Worm (Caenorhabditis elegans) whole organism, mixed stage, embryonic: ENCODE measurements around the gene clc-19.

ENCODE experiments used
- M03D4.4 ChIP-seq: sonication (generic microtip); optimal IDR thresholded peaks from 2 replicates; lab custom pipeline; 2017; ENCODE audit warnings: mild to moderate bottlenecking, missing genetic modification characterization, missing compliant biosample characterization
- bed-3 ChIP-seq: fragments of 200-800 bp; sonication (Bioruptor generic); optimal IDR thresholded peaks from 3 replicates; lab custom pipeline; 2018; ENCODE audit warnings: mild to moderate bottlenecking, missing genetic modification characterization, moderate library complexity, missing compliant biosample characterization
- blmp-1 ChIP-seq: fragments of 150-350 bp; optimal IDR thresholded peaks from 2 replicates; lab custom pipeline; 2014; ENCODE audit warnings: missing biosample characterization, missing genetic modification characterization
- ceh-39 ChIP-seq: fragments of 150-350 bp; optimal IDR thresholded peaks from 2 replicates; lab custom pipeline; 2014; ENCODE audit warnings: missing biosample characterization, missing genetic modification characterization
- ceh-43 ChIP-seq: fragments of 200-800 bp; sonication (Bioruptor generic); optimal IDR thresholded peaks from 2 replicates; lab custom pipeline; 2018; ENCODE audit warnings: mild to moderate bottlenecking, missing genetic modification characterization, moderate library complexity, missing compliant biosample characterization
- ces-1 ChIP-seq: fragments of 150-350 bp; optimal IDR thresholded peaks from 2 replicates; lab custom pipeline; 2014; ENCODE audit warnings: missing biosample characterization, missing genetic modification reagents, missing genetic modification characterization
- cnd-1 ChIP-seq: fragments of 200-800 bp; sonication (Bioruptor generic); optimal IDR thresholded peaks from 2 replicates; lab custom pipeline; 2018; ENCODE audit warnings: mild to moderate bottlenecking, missing genetic modification characterization, missing compliant biosample characterization
- drap-1 ChIP-seq: fragments of 200-800 bp; sonication (Bioruptor generic); optimal IDR thresholded peaks from 3 replicates; lab custom pipeline; 2018; ENCODE audit warnings: mild to moderate bottlenecking, missing genetic modification characterization, missing compliant biosample characterization
- elt-1 ChIP-seq: sonication (generic microtip); optimal IDR thresholded peaks from 2 replicates; lab custom pipeline; 2017; ENCODE audit warnings: missing genetic modification characterization, mild to moderate bottlenecking, missing compliant biosample characterization, antibody characterized with exemption, moderate library complexity, borderline replicate concordance; ENCODE audit not compliant: insufficient read depth
- flh-1 ChIP-seq: fragments of 200-800 bp; sonication (Bioruptor generic); optimal IDR thresholded peaks from 2 replicates; lab custom pipeline; 2018; ENCODE audit warnings: mild to moderate bottlenecking, missing genetic modification characterization, moderate library complexity, missing compliant biosample characterization
- ham-2 ChIP-seq: fragments of 200-800 bp; sonication (Bioruptor generic); optimal IDR thresholded peaks from 2 replicates; lab custom pipeline; 2018; ENCODE audit warnings: mild to moderate bottlenecking, missing genetic modification characterization, missing compliant biosample characterization
- hlh-1 ChIP-seq: fragments of 150-350 bp; optimal IDR thresholded peaks from 2 replicates; lab custom pipeline; 2014; ENCODE audit warnings: missing biosample characterization, missing genetic modification reagents, missing genetic modification characterization
- lin-32 ChIP-seq: fragments of 200-800 bp; sonication (Bioruptor generic); optimal IDR thresholded peaks from 2 replicates; lab custom pipeline; 2018; ENCODE audit warnings: mild to moderate bottlenecking, missing genetic modification characterization, missing compliant biosample characterization
- lsy-2 ChIP-seq: fragments of 150-350 bp; optimal IDR thresholded peaks from 2 replicates; lab custom pipeline; 2014; ENCODE audit warnings: missing biosample characterization, missing genetic modification characterization
- mab-5 ChIP-seq: fragments of 150-350 bp; optimal IDR thresholded peaks from 2 replicates; lab custom pipeline; 2014; ENCODE audit warnings: missing biosample characterization, missing genetic modification characterization
- mep-1 ChIP-seq: fragments of 150-350 bp; optimal IDR thresholded peaks from 2 replicates; lab custom pipeline; 2017; ENCODE audit warnings: missing biosample characterization, missing genetic modification reagents, missing genetic modification characterization, inconsistent platforms
- mls-2 ChIP-seq: sonication (generic microtip); optimal IDR thresholded peaks from 2 replicates; lab custom pipeline; 2016; ENCODE audit warnings: mild to moderate bottlenecking, missing genetic modification characterization, moderate library complexity, missing compliant biosample characterization
- nhr-237 ChIP-seq: fragments of 150-350 bp; optimal IDR thresholded peaks from 2 replicates; lab custom pipeline; 2014; ENCODE audit warnings: missing biosample characterization, missing genetic modification characterization
- nhr-28 ChIP-seq: fragments of 150-350 bp; optimal IDR thresholded peaks from 2 replicates; lab custom pipeline; 2014; ENCODE audit warnings: missing biosample characterization, missing genetic modification characterization
- nhr-76 ChIP-seq: sonication (generic microtip); optimal IDR thresholded peaks from 2 replicates; lab custom pipeline; 2017; ENCODE audit warnings: missing biosample characterization, missing genetic modification characterization
- pha-4 ChIP-seq: fragments of 150-350 bp; optimal IDR thresholded peaks from 2 replicates; lab custom pipeline; 2018; ENCODE audit warnings: missing biosample characterization, missing genetic modification reagents, missing genetic modification characterization
- sem-2 ChIP-seq: fragments of 200-800 bp; sonication (Bioruptor generic); optimal IDR thresholded peaks from 2 replicates; lab custom pipeline; 2018; ENCODE audit warnings: mild to moderate bottlenecking, missing genetic modification characterization, missing compliant biosample characterization
- snpc-4 ChIP-seq: fragments of 150-350 bp; optimal IDR thresholded peaks from 2 replicates; lab custom pipeline; 2014; ENCODE audit warnings: missing biosample characterization, missing genetic modification characterization
- sptf-1 ChIP-seq: sonication (generic microtip); optimal IDR thresholded peaks from 2 replicates; lab custom pipeline; 2017; ENCODE audit warnings: mild to moderate bottlenecking, missing genetic modification characterization, moderate library complexity, missing compliant biosample characterization
- unc-39 ChIP-seq: fragments of 150-350 bp; optimal IDR thresholded peaks from 2 replicates; lab custom pipeline; 2014; ENCODE audit warnings: missing biosample characterization, missing genetic modification characterization
- unc-62 ChIP-seq: fragments of 150-350 bp; optimal IDR thresholded peaks from 2 replicates; lab custom pipeline; 2014; ENCODE audit warnings: missing biosample characterization, missing genetic modification reagents, missing genetic modification characterization
- zip-8 ChIP-seq: fragments of 150-350 bp; optimal IDR thresholded peaks from 2 replicates; lab custom pipeline; 2014; ENCODE audit warnings: missing biosample characterization, missing genetic modification characterization
- ztf-11 ChIP-seq: fragments of 150-350 bp; optimal IDR thresholded peaks from 2 replicates; lab custom pipeline; 2014; ENCODE audit warnings: missing biosample characterization, missing genetic modification characterization

Gene clc-19

ce11 chrIII:856908-857307, 16.5 kb downstream of the clc-19 start:
- TF ChIP-seq elt-1 (tag; lab: Kevin White, UChicago), result no peak
- TF ChIP-seq blmp-1 (tag; lab: Kevin White, UChicago), result no peak
- TF ChIP-seq flh-1 (GFP tag; lab: Kevin White, UChicago), result no peak
- TF ChIP-seq ztf-11 (tag; lab: Kevin White, UChicago), result no peak
- no peak for TF ChIP-seq mep-1 (tag; lab: Kevin White, UChicago)
- TF ChIP-seq lin-32 (GFP tag; lab: Kevin White, UChicago), result no peak
- no peak for TF ChIP-seq snpc-4
- TF ChIP-seq hlh-1 (tag; lab: Kevin White, UChicago), result no peak
- TF ChIP-seq nhr-76, result no peak
- TF ChIP-seq ceh-43 (GFP tag; lab: Kevin White, UChicago), result no peak
- no peak for TF ChIP-seq drap-1
- TF ChIP-seq lsy-2 (tag; lab: Kevin White, UChicago), result no peak
- TF ChIP-seq sptf-1 (tag; lab: Kevin White, UChicago), result no peak
- TF ChIP-seq mab-5 (tag; lab: Kevin White, UChicago), result no peak
- no peak for TF ChIP-seq ceh-39 (tag; lab: Kevin White, UChicago)
- no peak for TF ChIP-seq sem-2 (GFP tag; lab: Kevin White, UChicago)
- TF ChIP-seq pha-4 (tag; lab: Kevin White, UChicago), result no peak
- no peak for TF ChIP-seq zip-8 (tag; lab: Kevin White, UChicago)
- TF ChIP-seq unc-62 (GFP tag; lab: Kevin White, UChicago), result no peak

ce11 chrIII:856260-856659, 17.1 kb downstream of the clc-19 start, which contains the start of gene K02F3.12:
Gene K02F3.12 (plus strand): TSS chrIII:856560.
- TF ChIP-seq M03D4.4 (no peak), cnd-1 (no peak), nhr-76 (no peak), bed-3 (no peak), nhr-237 (no peak), ceh-39 (tag; lab: Kevin White, UChicago) (no peak), unc-39 (tag; lab: Kevin White, UChicago) (no peak), nhr-28 (tag; lab: Kevin White, UChicago) (no peak), ztf-11 (tag; lab: Kevin White, UChicago) (no peak), snpc-4 (no peak)
- TF ChIP-seq, all 35 proteins: peak for 0

- TF ChIP-seq ceh-39 (tag; lab: Kevin White, UChicago) (peak; percentile 10), unc-39 (tag; lab: Kevin White, UChicago) (no peak)
Observed at ce11 chrIII:853859-854359, 19.5 kb downstream of the clc-19 start, which contains the start of the genes rnp-5 and tag-51. Gene rnp-5 (minus strand): TSS chrIII:853909. Gene tag-51 (plus strand): TSS chrIII:854221.

ce11 chrIII:853414-853813, 20.0 kb downstream of the clc-19 start:
- no peak for TF ChIP-seq hlh-1 (tag; lab: Kevin White, UChicago)
- TF ChIP-seq bed-3, result no peak
- TF ChIP-seq ceh-39 (tag; lab: Kevin White, UChicago), result no peak
- TF ChIP-seq pha-4 (tag; lab: Kevin White, UChicago), result no peak
- TF ChIP-seq sptf-1 (tag; lab: Kevin White, UChicago), result no peak
- TF ChIP-seq unc-62 (GFP tag; lab: Kevin White, UChicago), result no peak
- no peak for TF ChIP-seq blmp-1 (tag; lab: Kevin White, UChicago)
- TF ChIP-seq ces-1 (GFP tag; lab: Kevin White, UChicago), result no peak
- no peak for TF ChIP-seq mep-1 (tag; lab: Kevin White, UChicago)
- no peak for TF ChIP-seq flh-1 (GFP tag; lab: Kevin White, UChicago)
- no peak for TF ChIP-seq cnd-1
- TF ChIP-seq mls-2, result no peak
- TF ChIP-seq ham-2 (GFP tag; lab: Kevin White, UChicago), result no peak
- no peak for TF ChIP-seq M03D4.4

ce11 chrIII:852296-852695, 21.1 kb downstream of the clc-19 start, which contains the start of gene moma-1:
Gene moma-1 (minus strand): TSS chrIII:852396.
- TF ChIP-seq drap-1 (no peak), hlh-1 (tag; lab: Kevin White, UChicago) (no peak)

ce11 chrIII:845485-845884, 27.9 kb downstream of the clc-19 start, which contains the start of gene K02F3.2:
Gene K02F3.2 (plus strand): TSS chrIII:845841.
- TF ChIP-seq elt-1 (tag; lab: Kevin White, UChicago), result peak; percentile 17
- peak; percentile 58 for TF ChIP-seq ces-1 (GFP tag; lab: Kevin White, UChicago)
- TF ChIP-seq ceh-43 (GFP tag; lab: Kevin White, UChicago), result no peak
